Fruit fly (Drosophila melanogaster): ENCODE results near the gene CG13071.

dm6 chr3L:16252255-16252654 is 10.3 kb upstream of the CG13071 start, which contains the start of gene CG13055:
- TF ChIP-seq Hr83 (GFP tag; optimal IDR thresholded peaks at IDR 0.05; ENCODE audit: poor library complexity, severe bottlenecking) (no peak), Hnf4 (GFP tag; optimal IDR thresholded peaks at IDR 0.05) (no peak), tai (GFP tag; optimal IDR thresholded peaks at IDR 0.05) (no peak)
